Worm (Caenorhabditis elegans) whole organism, early embryonic: ENCODE results near the gene hyls-1.

ENCODE experiments used
- B0310.2 ChIP-seq: sonication (generic microtip); optimal IDR thresholded peaks from 2 replicates; lab custom pipeline; 2016; ENCODE audit warnings: mild to moderate bottlenecking, missing genetic modification characterization, missing compliant biosample characterization
- F13C5.2 ChIP-seq: sonication (generic microtip); optimal IDR thresholded peaks from 2 replicates; lab custom pipeline; 2017; ENCODE audit warnings: mild to moderate bottlenecking, missing genetic modification characterization, inconsistent platforms, missing compliant biosample characterization
- ama-1 ChIP-seq: fragments of 150-350 bp; optimal IDR thresholded peaks from 2 replicates; lab custom pipeline; 2014
- ceh-13 ChIP-seq: fragments of 200-800 bp; sonication (Bioruptor generic); optimal IDR thresholded peaks from 2 replicates; lab custom pipeline; 2018; ENCODE audit warnings: mild to moderate bottlenecking, missing genetic modification characterization, missing compliant biosample characterization
- ceh-36 ChIP-seq: sonication (generic microtip); optimal IDR thresholded peaks from 2 replicates; lab custom pipeline; 2016; ENCODE audit warnings: missing genetic modification characterization, inconsistent platforms, missing compliant biosample characterization
- ets-7 ChIP-seq: sonication (generic microtip); optimal IDR thresholded peaks from 2 replicates; lab custom pipeline; 2016; ENCODE audit warnings: missing genotype, missing genetic modification characterization, missing compliant biosample characterization
- flt-1 ChIP-seq: fragments of 200-800 bp; sonication (Bioruptor generic); IDR thresholded peaks from 2 replicates; pipeline ENCODE4 v1.3.6; 2022; ENCODE audit warnings: missing genetic modification characterization, missing compliant biosample characterization
- hmbx-1 ChIP-seq: sonication (generic microtip); optimal IDR thresholded peaks from 2 replicates; lab custom pipeline; 2016; ENCODE audit warnings: mild to moderate bottlenecking, missing genetic modification characterization, missing compliant biosample characterization
- hnd-1 ChIP-seq: sonication (generic microtip); optimal IDR thresholded peaks from 2 replicates; lab custom pipeline; 2016; ENCODE audit warnings: missing genetic modification characterization, missing compliant biosample characterization
- pes-1 ChIP-seq: fragments of 200-800 bp; sonication (Bioruptor generic); IDR thresholded peaks from 2 replicates; pipeline ENCODE4 v1.3.6; 2022; ENCODE audit warnings: missing genetic modification reagents, missing genetic modification characterization, missing compliant biosample characterization
- scrt-1 ChIP-seq: fragments of 200-800 bp; sonication (Bioruptor generic); IDR thresholded peaks from 2 replicates; pipeline ENCODE4 v1.3.6; 2022; ENCODE audit warnings: missing genetic modification characterization, missing compliant biosample characterization
- sea-1 ChIP-seq: fragments of 200-800 bp; sonication (Bioruptor generic); conservative IDR thresholded peaks from 2 replicates; pipeline ENCODE4 v1.3.6; 2022; ENCODE audit warnings: missing genetic modification characterization, missing compliant biosample characterization
- tbx-11 ChIP-seq: fragments of 200-800 bp; sonication (Bioruptor generic); IDR thresholded peaks from 2 replicates; pipeline ENCODE4 v1.3.6; 2022; ENCODE audit warnings: missing genetic modification characterization, missing compliant biosample characterization
- tbx-37 ChIP-seq: fragments of 200-800 bp; sonication (Bioruptor generic); conservative IDR thresholded peaks from 2 replicates; pipeline ENCODE4 v1.3.6; 2022; ENCODE audit warnings: missing genetic modification reagents, missing genetic modification characterization, missing compliant biosample characterization

DNA sequence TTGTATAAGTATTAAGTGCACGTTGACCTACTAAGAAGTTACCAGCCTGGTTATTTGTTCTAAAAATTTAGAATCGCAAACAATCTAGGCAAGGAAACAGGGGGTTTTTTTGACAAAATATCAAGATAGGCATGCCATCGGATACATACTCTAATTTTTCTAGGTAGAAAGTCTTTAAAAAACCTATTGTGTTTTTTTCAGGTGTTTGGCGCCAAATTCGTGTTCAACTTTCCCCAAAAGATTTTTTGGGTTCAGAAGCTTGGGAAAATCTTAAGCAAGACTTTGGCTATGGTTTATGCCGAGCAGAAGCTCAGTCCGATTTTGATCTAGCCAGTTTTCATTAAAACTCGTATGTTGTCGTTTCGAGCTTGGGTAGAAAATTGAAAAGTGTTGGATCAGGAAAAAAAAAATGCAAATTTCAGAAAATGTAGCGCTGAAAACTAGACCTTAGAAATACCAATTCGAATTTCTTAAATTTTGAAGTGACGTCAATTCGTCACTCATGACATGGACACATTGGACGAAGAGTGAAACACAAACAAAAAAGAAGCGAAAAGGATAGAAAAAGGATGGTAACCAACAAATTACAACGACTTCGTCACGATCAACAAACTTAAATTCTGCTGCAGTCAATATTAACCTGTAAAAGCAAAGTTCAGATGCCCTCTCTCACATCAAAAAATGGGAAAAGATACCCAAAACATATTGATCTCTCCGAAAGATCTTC, 11.2 kb downstream of the hyls-1 start:
- TF ChIP-seq pes-1 (no peak), tbx-37 (GFP tag; lab: Robert Waterston, UW) (no peak), F13C5.2 (tag; lab: Kevin White, UChicago) (no peak), ama-1 (no peak), tbx-11 (GFP tag; lab: Robert Waterston, UW) (no peak), ets-7 (no peak), hmbx-1 (no peak), hnd-1 (tag; lab: Kevin White, UChicago) (no peak), sea-1 (GFP tag; lab: Robert Waterston, UW) (no peak), B0310.2 (tag; lab: Kevin White, UChicago) (no peak), flt-1 (GFP tag; lab: Robert Waterston, UW) (no peak), ceh-36 (tag; lab: Kevin White, UChicago) (no peak), scrt-1 (GFP tag; lab: Robert Waterston, UW) (no peak), ceh-13 (GFP tag; lab: Kevin White, UChicago) (no peak)
